Fruit fly (Drosophila melanogaster) whole organism, prepupa: Measurements from ENCODE around the gene CG15498.

ENCODE experiments used
- Blimp-1 ChIP-seq: fragments of 200-800 bp; sonication (Bioruptor generic); optimal IDR thresholded peaks from 3 replicates; lab custom pipeline; 2017; ENCODE audit warnings: missing biosample characterization, missing genetic modification characterization, mild to moderate bottlenecking, moderate library complexity, missing genetic modification reagents
- CG3919 ChIP-seq: fragments of 200-800 bp; sonication (Bioruptor generic); optimal IDR thresholded peaks from 3 replicates; lab custom pipeline; 2016; ENCODE audit warnings: missing biosample characterization, missing genetic modification characterization
- CG6276 ChIP-seq: fragments of 200-800 bp; sonication (Bioruptor generic); optimal IDR thresholded peaks from 2 replicates; lab custom pipeline; 2017; ENCODE audit warnings: missing biosample characterization, mild to moderate bottlenecking, missing genetic modification characterization
- CG7368 ChIP-seq: fragments of 200-800 bp; sonication (Bioruptor generic); optimal IDR thresholded peaks from 3 replicates; lab custom pipeline; 2016; ENCODE audit warnings: missing biosample characterization, missing genetic modification characterization
- Eip78C ChIP-seq: fragments of 200-800 bp; sonication (Bioruptor generic); peaks from one replicate; lab custom pipeline; 2016; ENCODE audit warnings: missing biosample characterization, missing genetic modification characterization
- Hr39 ChIP-seq: fragments of 200-800 bp; sonication (Bioruptor generic); optimal IDR thresholded peaks from 2 replicates; lab custom pipeline; 2016; ENCODE audit warnings: missing biosample characterization, missing genetic modification characterization
- Hr4 ChIP-seq: fragments of 200-800 bp; sonication (Bioruptor generic); optimal IDR thresholded peaks from 3 replicates; lab custom pipeline; 2016; ENCODE audit warnings: missing biosample characterization, missing genetic modification characterization
- OdsH ChIP-seq: fragments of 200-800 bp; sonication (Bioruptor generic); optimal IDR thresholded peaks from 3 replicates; lab custom pipeline; 2016; ENCODE audit warnings: missing biosample characterization, missing genetic modification characterization
- Sox102F ChIP-seq: fragments of 200-800 bp; sonication (Bioruptor generic); optimal IDR thresholded peaks from 2 replicates; lab custom pipeline; 2016; ENCODE audit warnings: missing biosample characterization, mild to moderate bottlenecking, missing genetic modification characterization
- esn ChIP-seq: fragments of 200-800 bp; sonication (Bioruptor generic); optimal IDR thresholded peaks from 2 replicates; lab custom pipeline; 2016; ENCODE audit warnings: missing biosample characterization, mild to moderate bottlenecking, missing genetic modification characterization, moderate library complexity
- lz ChIP-seq: fragments of 200-800 bp; sonication (Bioruptor generic); optimal IDR thresholded peaks from 3 replicates; lab custom pipeline; 2016; ENCODE audit warnings: missing biosample characterization, missing genetic modification characterization

dm6 chr3R:21606221-21607099, 37.5 kb upstream of the CG15498 start:
- peak; percentile 26 for TF ChIP-seq Blimp-1 (GFP tag; lab: Kevin White, UChicago)
- peak; percentile 15 for TF ChIP-seq CG6276 (GFP tag; lab: Kevin White, UChicago)
- peak; percentile 16 for TF ChIP-seq CG7368 (GFP tag; lab: Kevin White, UChicago)
- TF ChIP-seq Hr4 (GFP tag; lab: Kevin White, UChicago) = no peak
- TF ChIP-seq OdsH (GFP tag; lab: Kevin White, UChicago) = no peak
- no peak for TF ChIP-seq lz
- TF ChIP-seq CG3919 (GFP tag; lab: Kevin White, UChicago) = no peak
- peak; percentile 14 for TF ChIP-seq Sox102F (GFP tag; lab: Kevin White, UChicago)
- peak; percentile 78 for TF ChIP-seq Eip78C (GFP tag; lab: Kevin White, UChicago)
- peak; percentile 19 for TF ChIP-seq esn
- TF ChIP-seq Hr39 (GFP tag; lab: Kevin White, UChicago) = peak; percentile 5
